Fruit fly (Drosophila melanogaster): ENCODE results near the gene RecQ5.

Gene RecQ5

DNA sequence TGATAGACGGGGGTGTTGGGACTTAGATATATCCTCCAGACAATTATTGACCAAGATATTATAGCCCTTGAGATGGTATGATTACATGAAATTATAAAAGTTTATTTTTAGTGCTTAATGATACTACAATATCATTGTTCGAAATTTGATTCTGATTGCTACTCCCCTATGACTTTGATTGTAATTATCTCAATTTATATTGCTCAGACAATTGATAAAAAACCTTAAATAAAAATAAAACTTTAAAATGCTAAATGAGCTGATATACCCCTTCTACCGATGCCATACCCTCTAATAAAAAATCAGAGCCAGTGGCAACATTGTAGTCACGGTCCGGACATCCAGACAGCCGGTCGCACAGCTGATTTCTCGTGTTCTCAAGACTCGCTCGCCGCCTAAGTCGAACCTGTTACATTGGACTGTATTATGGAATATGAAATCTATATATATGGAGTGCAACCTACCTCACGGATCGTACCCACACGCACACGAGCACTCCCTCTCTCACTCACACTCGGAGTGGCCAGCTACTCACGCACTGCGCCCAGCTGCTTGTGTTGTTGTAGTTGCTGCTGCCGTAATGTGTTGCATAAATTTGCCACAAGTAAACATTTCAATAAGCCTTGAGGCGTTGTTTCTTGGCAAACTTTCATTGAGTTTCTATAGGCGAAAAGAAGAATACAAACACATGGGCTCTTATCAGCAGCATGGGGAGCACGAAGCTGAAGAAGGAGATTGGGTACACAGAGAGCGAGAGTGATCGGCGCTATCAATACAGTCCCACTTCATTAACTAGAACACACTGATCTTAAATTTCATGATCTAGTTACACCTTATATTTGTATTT, 18.7 kb downstream of the RecQ5 start (continued):
- TF ChIP-seq abd-A (tag; optimal IDR thresholded peaks at IDR 0.05) = peak; percentile 28
- TF ChIP-seq Blimp-1 (GFP tag; optimal IDR thresholded peaks at IDR 0.05) = peak; percentile 75

DNA sequence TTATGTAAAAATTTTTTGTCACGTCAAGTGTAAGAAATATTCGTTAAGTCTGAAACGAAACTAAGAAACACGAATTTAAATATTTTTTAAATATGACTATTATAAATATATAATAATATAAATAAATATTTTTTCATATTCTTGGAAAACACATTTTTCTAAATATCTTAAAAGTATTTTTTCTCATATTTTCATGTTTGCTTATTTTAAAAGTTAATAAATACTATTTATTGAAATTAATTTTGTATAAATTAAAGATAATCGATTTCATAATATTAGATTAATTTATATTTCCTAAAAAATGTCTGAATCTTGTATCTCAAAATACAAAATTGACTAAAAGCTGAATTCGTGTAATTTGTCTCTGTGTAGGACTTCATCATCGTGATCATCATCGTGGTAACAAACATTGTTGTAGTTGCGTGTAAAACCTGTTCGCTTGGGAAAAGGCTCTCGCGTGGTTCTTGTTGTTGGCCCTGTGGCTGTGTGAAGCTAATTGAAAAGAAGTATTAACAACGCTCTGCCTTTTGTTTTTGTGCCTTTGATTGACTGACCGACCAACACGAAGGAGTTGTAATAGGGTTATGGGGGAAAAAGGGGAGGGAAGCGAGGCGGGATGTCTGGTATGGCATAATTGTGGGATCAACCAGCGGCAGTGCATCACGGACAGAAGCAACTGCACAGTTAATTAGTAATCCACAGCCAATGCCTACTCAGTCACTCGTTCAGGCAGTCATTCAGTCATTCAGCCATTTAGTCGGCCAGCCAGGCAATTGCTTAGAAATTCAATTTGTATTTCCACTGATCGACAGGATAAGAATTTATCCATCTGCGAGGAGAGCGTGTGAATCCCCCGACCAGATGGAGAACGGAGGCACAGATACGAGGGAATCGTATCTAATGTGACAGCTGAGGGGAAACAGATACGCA, 20.2 kb downstream of the RecQ5 start:
- TF ChIP-seq CG12071 (GFP tag; optimal IDR thresholded peaks at IDR 0.05) (no peak), CG11398 (GFP tag; optimal IDR thresholded peaks at IDR 0.05) (no peak), CG33557 (GFP tag; optimal IDR thresholded peaks at IDR 0.05) (peak; percentile 42), bsh (GFP tag; optimal IDR thresholded peaks at IDR 0.05) (no peak), CG1529 (GFP tag; optimal IDR thresholded peaks at IDR 0.05) (no peak), Hmr (GFP tag; optimal IDR thresholded peaks at IDR 0.05) (no peak), vvl (GFP tag; IDR thresholded peaks at IDR 0.05) (no peak), CG17912 (GFP tag; optimal IDR thresholded peaks at IDR 0.05) (no peak), sob (GFP tag; IDR thresholded peaks at IDR 0.05) (no peak), Ssrp (tag; optimal IDR thresholded peaks at IDR 0.05) (peak; percentile 16), crc (GFP tag; optimal IDR thresholded peaks at IDR 0.05) (no peak), Side (GFP tag; optimal IDR thresholded peaks at IDR 0.05) (no peak), Mad (GFP tag; optimal IDR thresholded peaks at IDR 0.05) (no peak), bigmax (GFP tag; optimal IDR thresholded peaks at IDR 0.05) (no peak), wor (GFP tag; IDR thresholded peaks at IDR 0.05) (no peak), fd102C (GFP tag; optimal IDR thresholded peaks at IDR 0.05) (no peak), fu2 (GFP tag; optimal IDR thresholded peaks at IDR 0.05) (no peak), Med (GFP tag) (peak; percentile 43), CG8944 (GFP tag; optimal IDR thresholded peaks at IDR 0.05) (no peak), D19B (GFP tag; optimal IDR thresholded peaks at IDR 0.05) (no peak), ranshi (GFP tag; IDR thresholded peaks at IDR 0.05) (no peak), Chrac-16 (GFP tag; optimal IDR thresholded peaks at IDR 0.05) (no peak), Pdp1 (GFP tag; optimal IDR thresholded peaks at IDR 0.05) (no peak), gt (GFP tag; IDR thresholded peaks at IDR 0.05) (no peak), CG18476 (GFP tag; optimal IDR thresholded peaks at IDR 0.05) (no peak), pros (GFP tag; optimal IDR thresholded peaks at IDR 0.05) (no peak), lmd (GFP tag; IDR thresholded peaks at IDR 0.05) (no peak), grn (GFP tag; optimal IDR thresholded peaks at IDR 0.05) (peak; percentile 82), nom (GFP tag; optimal IDR thresholded peaks at IDR 0.05) (no peak), CG5180 (GFP tag; optimal IDR thresholded peaks at IDR 0.05) (peak; percentile 31), CkIIα-i1 (GFP tag; IDR thresholded peaks at IDR 0.05) (no peak), CG30020 (tag; optimal IDR thresholded peaks at IDR 0.05) (no peak), CG8478 (optimal IDR thresholded peaks at IDR 0.05) (no peak), CG2116 (GFP tag; optimal IDR thresholded peaks at IDR 0.05) (no peak), CG13296 (GFP tag; optimal IDR thresholded peaks at IDR 0.05) (no peak), Hr51 (GFP tag; optimal IDR thresholded peaks at IDR 0.05) (no peak), CG7556 (GFP tag; optimal IDR thresholded peaks at IDR 0.05) (peak; percentile 18), CG9932 (GFP tag; IDR thresholded peaks at IDR 0.05) (no peak), CG1233 (GFP tag; optimal IDR thresholded peaks at IDR 0.05) (no peak), Stat92E (GFP tag; optimal IDR thresholded peaks at IDR 0.05) (no peak), Oli (tag; optimal IDR thresholded peaks at IDR 0.05) (no peak), Mrtf (GFP tag; IDR thresholded peaks at IDR 0.05) (no peak), CG12391 (tag; optimal IDR thresholded peaks at IDR 0.05) (peak; percentile 38)
